Fruit fly (Drosophila melanogaster) whole organism, embryonic: Measurements from ENCODE around the gene raptor.

Source experiments
- CG10462 ChIP-seq: fragments of 200-800 bp; sonication (Bioruptor generic); optimal IDR thresholded peaks from 2 replicates; lab custom pipeline; 2016; ENCODE audit warnings: missing biosample characterization, missing genetic modification characterization
- CG11504 ChIP-seq: fragments of 200-800 bp; sonication (Bioruptor generic); optimal IDR thresholded peaks from 3 replicates; lab custom pipeline; 2019; ENCODE audit warnings: missing biosample characterization, mild to moderate bottlenecking, missing genetic modification characterization, moderate library complexity
- CG11723 ChIP-seq: fragments of 200-800 bp; sonication (Bioruptor generic); optimal IDR thresholded peaks from 2 replicates; lab custom pipeline; 2017; ENCODE audit warnings: missing biosample characterization, mild to moderate bottlenecking, missing genetic modification characterization
- CG12104 ChIP-seq: fragments of 200-800 bp; sonication (Bioruptor generic); optimal IDR thresholded peaks from 3 replicates; lab custom pipeline; 2016; ENCODE audit warnings: missing biosample characterization, missing genetic modification characterization
- CG12219 ChIP-seq: fragments of 200-800 bp; sonication (Bioruptor generic); optimal IDR thresholded peaks from 3 replicates; lab custom pipeline; 2018; ENCODE audit warnings: missing biosample characterization, mild to moderate bottlenecking, missing genetic modification characterization
- CG15073 ChIP-seq: fragments of 200-800 bp; sonication (Bioruptor generic); optimal IDR thresholded peaks from 2 replicates; lab custom pipeline; 2016; ENCODE audit warnings: missing biosample characterization, missing genetic modification characterization
- CG17186 ChIP-seq: fragments of 200-800 bp; sonication (Bioruptor generic); optimal IDR thresholded peaks from 3 replicates; lab custom pipeline; 2017; ENCODE audit warnings: missing biosample characterization, missing genetic modification reagents, missing genetic modification characterization
- CG18011 ChIP-seq: fragments of 200-800 bp; sonication (Bioruptor generic); optimal IDR thresholded peaks from 2 replicates; lab custom pipeline; 2017; ENCODE audit warnings: missing biosample characterization, missing genetic modification characterization, mild to moderate bottlenecking, moderate library complexity, missing genotype
- CG1832 ChIP-seq: fragments of 200-800 bp; sonication (Bioruptor generic); optimal IDR thresholded peaks from 2 replicates; lab custom pipeline; 2017; ENCODE audit warnings: missing biosample characterization, mild to moderate bottlenecking, missing genetic modification characterization, inconsistent platforms
- CG18599 ChIP-seq: fragments of 200-800 bp; sonication (Bioruptor generic); optimal IDR thresholded peaks from 3 replicates; lab custom pipeline; 2017; ENCODE audit warnings: missing biosample characterization, missing genetic modification characterization, mild to moderate bottlenecking, moderate library complexity, missing genetic modification reagents
- CG2116 ChIP-seq: fragments of 200-800 bp; sonication (Bioruptor generic); optimal IDR thresholded peaks from 3 replicates; lab custom pipeline; 2018; ENCODE audit warnings: missing biosample characterization, mild to moderate bottlenecking, missing genetic modification characterization
- CG2129 ChIP-seq: fragments of 200-800 bp; sonication (Bioruptor generic); IDR thresholded peaks from 2 replicates; pipeline ENCODE4 v1.3.6; 2022; ENCODE audit warnings: missing biosample characterization, missing genetic modification characterization; ENCODE audit not compliant: partially characterized antibody
- CG2712 ChIP-seq: fragments of 200-800 bp; optimal IDR thresholded peaks from 3 replicates; lab custom pipeline; 2019; ENCODE audit warnings: missing biosample characterization, mild to moderate bottlenecking, missing genetic modification characterization, moderate library complexity
- CG31365 ChIP-seq: fragments of 200-800 bp; sonication (Bioruptor generic); optimal IDR thresholded peaks from 2 replicates; lab custom pipeline; 2018; ENCODE audit warnings: missing biosample characterization, mild to moderate bottlenecking, missing genetic modification characterization
- CG32772 ChIP-seq: fragments of 200-800 bp; sonication (Bioruptor generic); IDR thresholded peaks from 2 replicates; pipeline ENCODE4 v1.3.6; 2022; ENCODE audit warnings: missing biosample characterization, missing genetic modification characterization
- CG4328 ChIP-seq: fragments of 200-800 bp; sonication (Bioruptor generic); optimal IDR thresholded peaks from 3 replicates; lab custom pipeline; 2017; ENCODE audit warnings: missing biosample characterization, missing genetic modification reagents, missing genetic modification characterization
- CG4424 ChIP-seq: fragments of 200-800 bp; sonication (Bioruptor generic); optimal IDR thresholded peaks from 3 replicates; lab custom pipeline; 2016; ENCODE audit warnings: missing biosample characterization, missing genetic modification characterization
- CG4854 ChIP-seq: fragments of 200-800 bp; sonication (Bioruptor generic); optimal IDR thresholded peaks from 2 replicates; lab custom pipeline; 2016; ENCODE audit warnings: missing biosample characterization, missing genetic modification characterization, inconsistent platforms
- CG6654 ChIP-seq: fragments of 200-800 bp; sonication (Bioruptor generic); optimal IDR thresholded peaks from 2 replicates; lab custom pipeline; 2017; ENCODE audit warnings: missing biosample characterization, mild to moderate bottlenecking, missing genetic modification characterization
- CG7963 ChIP-seq: fragments of 200-800 bp; sonication (Bioruptor generic); IDR thresholded peaks from 3 replicates; pipeline ENCODE4 v1.3.6; 2022; ENCODE audit warnings: missing biosample characterization, missing genetic modification characterization; ENCODE audit not compliant: partially characterized antibody
- CG7987 ChIP-seq: fragments of 200-800 bp; sonication (Bioruptor generic); optimal IDR thresholded peaks from 2 replicates; lab custom pipeline; 2018; ENCODE audit warnings: missing biosample characterization, mild to moderate bottlenecking, missing genetic modification characterization, moderate library complexity
- CG8359 ChIP-seq: fragments of 200-800 bp; sonication (Bioruptor generic); optimal IDR thresholded peaks from 2 replicates; lab custom pipeline; 2017; ENCODE audit warnings: missing biosample characterization, mild to moderate bottlenecking, missing genetic modification characterization, borderline replicate concordance
- CrebB ChIP-seq: fragments of 200-800 bp; sonication (Bioruptor generic); optimal IDR thresholded peaks from 3 replicates; lab custom pipeline; 2018; ENCODE audit warnings: missing biosample characterization, mild to moderate bottlenecking, missing genetic modification characterization
- D ChIP-seq, 2 experiments: fragments of 200-800 bp in 1 of 2; fragments of >200 bp in 1 of 2; sonication (Bioruptor generic) in 1 of 2; optimal IDR thresholded peaks; 2 replicates in 1 of 2; 3 replicates in 1 of 2; lab custom pipeline; 2017; ENCODE audit warnings: mild to moderate bottlenecking in 1 of 2, missing biosample characterization in 1 of 2, missing genetic modification characterization in 1 of 2, missing genetic modification reagents in 1 of 2
- Dfd ChIP-seq, 2 experiments: fragments of >200 bp; optimal IDR thresholded peaks; 2 replicates each; lab custom pipeline; 2017; ENCODE audit warnings: missing biosample characterization in 2 of 2, missing genetic modification characterization in 2 of 2
- Dref ChIP-seq: fragments of 200-800 bp; sonication (Bioruptor generic); IDR thresholded peaks from 2 replicates; pipeline ENCODE4 v1.3.6; 2022; ENCODE audit warnings: missing biosample characterization, missing genetic modification characterization
- Ets97D ChIP-seq: fragments of 200-800 bp; sonication (Bioruptor generic); optimal IDR thresholded peaks from 3 replicates; lab custom pipeline; 2016; ENCODE audit warnings: missing biosample characterization, missing genetic modification characterization
- GATAe ChIP-seq: fragments of 200-800 bp; sonication (Bioruptor generic); conservative IDR thresholded peaks from 2 replicates; pipeline ENCODE4 v1.3.6; 2022; ENCODE audit warnings: missing biosample characterization, missing genetic modification characterization
- Hand ChIP-seq: fragments of 200-800 bp; sonication (Bioruptor generic); optimal IDR thresholded peaks from 2 replicates; lab custom pipeline; 2017; ENCODE audit warnings: mild to moderate bottlenecking, missing biosample characterization, missing genetic modification reagents, missing genetic modification characterization
- Hey ChIP-seq: fragments of 200-800 bp; sonication (Bioruptor generic); optimal IDR thresholded peaks from 3 replicates; lab custom pipeline; 2018; ENCODE audit warnings: missing biosample characterization, mild to moderate bottlenecking, missing genetic modification characterization
- Lhr ChIP-seq: fragments of 200-800 bp; sonication (Bioruptor generic); optimal IDR thresholded peaks from 3 replicates; lab custom pipeline; 2017; ENCODE audit warnings: mild to moderate bottlenecking, missing biosample characterization, missing genetic modification reagents, missing genetic modification characterization
- Nf-YA ChIP-seq: fragments of 200-800 bp; sonication (Bioruptor generic); IDR thresholded peaks from 2 replicates; pipeline ENCODE4 v1.3.6; 2022; ENCODE audit warnings: missing biosample characterization, missing genetic modification characterization
- Rfx ChIP-seq: fragments of 200-800 bp; sonication (Bioruptor generic); IDR thresholded peaks from 2 replicates; pipeline ENCODE4 v1.3.6; 2022; ENCODE audit warnings: missing biosample characterization, missing genetic modification characterization
- Spps ChIP-seq: fragments of 200-800 bp; sonication (Bioruptor generic); optimal IDR thresholded peaks from 2 replicates; lab custom pipeline; 2018; ENCODE audit warnings: missing biosample characterization, mild to moderate bottlenecking, missing genetic modification characterization
- Vsx1 ChIP-seq: fragments of 200-800 bp; sonication (Bioruptor generic); optimal IDR thresholded peaks from 2 replicates; lab custom pipeline; 2017; ENCODE audit warnings: missing biosample characterization, mild to moderate bottlenecking, missing genetic modification characterization, missing genetic modification reagents
- ase ChIP-seq: fragments of 200-800 bp; sonication (Bioruptor generic); IDR thresholded peaks from 3 replicates; pipeline ENCODE4 v1.3.6; 2022; ENCODE audit warnings: missing biosample characterization, missing genetic modification characterization
- bsh ChIP-seq, 2 experiments: fragments of 200-800 bp; sonication (Bioruptor generic); optimal IDR thresholded peaks; 2 replicates each; lab custom pipeline; 2017 to 2018; ENCODE audit warnings: mild to moderate bottlenecking in 2 of 2, missing biosample characterization in 2 of 2, missing genetic modification characterization in 2 of 2, moderate library complexity in 1 of 2
- chm ChIP-seq: fragments of 200-800 bp; sonication (Bioruptor generic); IDR thresholded peaks from 2 replicates; pipeline ENCODE4 v1.3.6; 2022; ENCODE audit warnings: missing biosample characterization, missing genetic modification characterization
- corto ChIP-seq: fragments of 200-800 bp; sonication (Bioruptor generic); optimal IDR thresholded peaks from 2 replicates; lab custom pipeline; 2016; ENCODE audit warnings: missing biosample characterization, mild to moderate bottlenecking, missing genetic modification characterization, moderate library complexity
- dimm ChIP-seq: fragments of 200-800 bp; sonication (Bioruptor generic); IDR thresholded peaks from 2 replicates; pipeline ENCODE4 v1.3.6; 2022; ENCODE audit warnings: missing biosample characterization, missing genetic modification characterization
- gsb ChIP-seq: fragments of 200-800 bp; sonication (Bioruptor generic); IDR thresholded peaks from 2 replicates; pipeline ENCODE4 v1.3.6; 2022; ENCODE audit warnings: missing biosample characterization, missing genetic modification characterization
- knrl ChIP-seq: fragments of 200-800 bp; sonication (Bioruptor generic); IDR thresholded peaks from 3 replicates; pipeline ENCODE4 v1.3.6; 2022; ENCODE audit warnings: missing biosample characterization, missing genetic modification characterization; ENCODE audit not compliant: partially characterized antibody
- lmd ChIP-seq: fragments of 200-800 bp; sonication (Bioruptor generic); IDR thresholded peaks from 2 replicates; pipeline ENCODE4 v1.3.6; 2022; ENCODE audit warnings: missing biosample characterization, missing genetic modification characterization
- nom ChIP-seq: fragments of 200-800 bp; sonication (Bioruptor generic); optimal IDR thresholded peaks from 2 replicates; lab custom pipeline; 2017; ENCODE audit warnings: missing biosample characterization, missing genetic modification characterization, mild to moderate bottlenecking, moderate library complexity, missing genetic modification reagents
- onecut ChIP-seq: fragments of 200-800 bp; sonication (Bioruptor generic); IDR thresholded peaks from 2 replicates; pipeline ENCODE4 v1.3.6; 2022; ENCODE audit warnings: missing biosample characterization, missing genetic modification characterization
- pzg ChIP-seq: fragments of 200-800 bp; sonication (Bioruptor generic); optimal IDR thresholded peaks from 3 replicates; lab custom pipeline; 2018; ENCODE audit warnings: missing biosample characterization, mild to moderate bottlenecking, missing genetic modification characterization, moderate library complexity
- sd ChIP-seq: fragments of 200-800 bp; sonication (Bioruptor generic); optimal IDR thresholded peaks from 3 replicates; lab custom pipeline; 2018; ENCODE audit warnings: missing biosample characterization, mild to moderate bottlenecking, missing genetic modification characterization, moderate library complexity
- tap ChIP-seq: fragments of 200-800 bp; optimal IDR thresholded peaks from 3 replicates; lab custom pipeline; 2019; ENCODE audit warnings: missing biosample characterization, mild to moderate bottlenecking, missing genetic modification characterization, moderate library complexity
- tin ChIP-seq: fragments of 200-800 bp; sonication (Bioruptor generic); optimal IDR thresholded peaks from 3 replicates; lab custom pipeline; 2016; ENCODE audit warnings: missing biosample characterization, missing genetic modification characterization
- z ChIP-seq: fragments of 200-800 bp; sonication (Bioruptor generic); IDR thresholded peaks from 3 replicates; pipeline ENCODE4 v1.3.6; 2022; ENCODE audit warnings: missing biosample characterization, missing genetic modification characterization

Gene raptor

dm6 chrX:6092235-6092634, 2.2 kb upstream of the raptor start (continued):
- TF ChIP-seq CG11723 (GFP tag; lab: Kevin White, UChicago), result no peak
- TF ChIP-seq GATAe, result no peak
- no peak for TF ChIP-seq sd (tag; lab: Kevin White, UChicago)
- no peak for TF ChIP-seq corto (GFP tag; lab: Kevin White, UChicago)
- TF ChIP-seq CrebB (tag; lab: Kevin White, UChicago), result no peak
- no peak for TF ChIP-seq nom
- no peak for TF ChIP-seq CG1832
- no peak for TF ChIP-seq tap (tag; lab: Kevin White, UChicago)
- no peak for TF ChIP-seq CG31365 (tag; lab: Kevin White, UChicago)
- no peak for TF ChIP-seq Lhr (GFP tag; lab: Kevin White, UChicago)
- no peak for TF ChIP-seq CG7963 (GFP tag; lab: Robert Waterston, UW)
- no peak for TF ChIP-seq CG12219
- TF ChIP-seq lmd (GFP tag; lab: Robert Waterston, UW), result peak; percentile 42; the same call in 1 of the 2 replicates
- TF ChIP-seq CG7987 (GFP tag; lab: Kevin White, UChicago), result no peak
- TF ChIP-seq CG32772 (GFP tag; lab: Robert Waterston, UW), result no peak
- TF ChIP-seq bsh (GFP tag; optimal IDR thresholded peaks at IDR 0.05; lab: Kevin White, UChicago), result peak in 1 of 2 experiments; percentile 18
- TF ChIP-seq CG8359 (GFP tag; lab: Kevin White, UChicago), result no peak
- TF ChIP-seq pzg, result no peak
- no peak for TF ChIP-seq CG18011
- no peak for TF ChIP-seq CG6654
- TF ChIP-seq Rfx (GFP tag; lab: Robert Waterston, UW), result no peak
- 0 out of 2 replicates have a peak, but pooled peaks have one; percentile 12 for TF ChIP-seq onecut
- TF ChIP-seq chm, result no peak
- TF ChIP-seq knrl (GFP tag; lab: Robert Waterston, UW), result no peak
- no peak for TF ChIP-seq CG2129 (GFP tag; lab: Robert Waterston, UW)
- no peak for TF ChIP-seq CG12104 (GFP tag; lab: Kevin White, UChicago)
- no peak for TF ChIP-seq CG4854 (GFP tag; lab: Kevin White, UChicago)
- no peak for TF ChIP-seq CG17186 (GFP tag; lab: Kevin White, UChicago)
- no peak for TF ChIP-seq Nf-YA (GFP tag; lab: Robert Waterston, UW)
- TF ChIP-seq CG11504 (tag; lab: Kevin White, UChicago), result peak; percentile 58
- TF ChIP-seq CG4424 (GFP tag; lab: Kevin White, UChicago), result peak; percentile 17
- TF ChIP-seq Hand (GFP tag; lab: Kevin White, UChicago), result peak; percentile 19
- TF ChIP-seq gsb (GFP tag; lab: Robert Waterston, UW), result no peak
- no peak for TF ChIP-seq Dfd (GFP tag; optimal IDR thresholded peaks at IDR 0.05; lab: Kevin White, UChicago)
- TF ChIP-seq CG4328 (GFP tag; lab: Kevin White, UChicago), result no peak
- TF ChIP-seq CG2712, result peak; percentile 9
- no peak for TF ChIP-seq ase (GFP tag; lab: Robert Waterston, UW)
- no peak for TF ChIP-seq dimm (GFP tag; lab: Robert Waterston, UW)
- no peak for TF ChIP-seq Ets97D (GFP tag; lab: Kevin White, UChicago)
- no peak for TF ChIP-seq tin (GFP tag; lab: Kevin White, UChicago)
- no peak for TF ChIP-seq Spps (tag; lab: Kevin White, UChicago)
- no peak for TF ChIP-seq Hey (tag; lab: Kevin White, UChicago)
- no peak for TF ChIP-seq D (optimal IDR thresholded peaks at IDR 0.05; lab: Kevin White, UChicago)
- TF ChIP-seq D (GFP tag; optimal IDR thresholded peaks at IDR 0.05; lab: Kevin White, UChicago), result no peak
- TF ChIP-seq z (GFP tag; lab: Robert Waterston, UW), result no peak
- TF ChIP-seq Vsx1 (GFP tag; lab: Kevin White, UChicago), result no peak
- no peak for TF ChIP-seq CG15073
- no peak for TF ChIP-seq Dref (GFP tag; lab: Robert Waterston, UW)
- peak; percentile 21 for TF ChIP-seq CG18599 (GFP tag; lab: Kevin White, UChicago)
- no peak for TF ChIP-seq CG10462
- TF ChIP-seq CG2116 (GFP tag; lab: Kevin White, UChicago), result no peak
